Worm (Caenorhabditis elegans): ENCODE results near the gene clc-28.

The clc-28 gene

ce11 chrIII:8298216-8298920 lies 40.9 kb downstream of the clc-28 start (continued):
- no peak for TF ChIP-seq F37D6.2 (tag; optimal IDR thresholded peaks at IDR 0.05)

DNA sequence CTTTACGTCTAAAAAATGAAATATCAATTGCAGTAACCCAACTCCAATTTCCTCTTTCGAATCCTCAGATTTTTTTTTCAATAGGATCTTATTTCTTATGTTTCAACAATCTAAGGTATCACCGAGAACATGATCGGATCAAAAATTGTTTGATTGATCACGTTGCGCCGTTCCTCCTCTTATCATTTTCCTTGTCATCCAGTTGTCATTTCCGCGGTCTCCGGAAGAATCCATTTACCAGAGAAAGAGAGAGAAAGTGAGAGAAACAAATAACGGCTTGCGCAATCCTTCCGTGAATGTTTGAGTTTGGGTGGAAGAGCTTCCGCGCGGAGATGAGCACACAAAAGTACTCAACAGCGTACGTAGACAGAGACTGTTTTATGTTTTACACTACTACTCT lies 46.0 kb downstream of the clc-28 start:
- TF ChIP-seq attf-4 (tag; optimal IDR thresholded peaks at IDR 0.05) (no peak), hlh-11 (tag; optimal IDR thresholded peaks at IDR 0.05) (peak; percentile 32), nhr-25 (tag; optimal IDR thresholded peaks at IDR 0.05; ENCODE audit: borderline replicate concordance, insufficient read depth) (no peak), daf-12 (tag; optimal IDR thresholded peaks at IDR 0.05) (no peak), zip-11 (GFP tag; IDR thresholded peaks at IDR 0.05) (no peak), mes-2 (tag; optimal IDR thresholded peaks at IDR 0.05; ENCODE audit: poor library complexity, severe bottlenecking) (peak; percentile 1), mxl-3 (GFP tag; optimal IDR thresholded peaks at IDR 0.05) (peak; percentile 31), hif-1 (tag; optimal IDR thresholded peaks at IDR 0.05) (no peak), snpc-1.2 (GFP tag; IDR thresholded peaks at IDR 0.05) (no peak), dmd-8 (GFP tag; IDR thresholded peaks at IDR 0.05) (no peak), nhr-237 (tag; optimal IDR thresholded peaks at IDR 0.05) (no peak), aha-1 (tag) (peak; percentile 30), dmd-6 (GFP tag; IDR thresholded peaks at IDR 0.05) (peak; percentile 93), nhr-28 (tag; optimal IDR thresholded peaks at IDR 0.05) (peak; percentile 3), dve-1 (tag; optimal IDR thresholded peaks at IDR 0.05; ENCODE audit: insufficient read depth) (peak; percentile 7)

ce11 chrIII:8291268-8292032 lies 47.8 kb downstream of the clc-28 start:
- TF ChIP-seq hif-1 (tag; optimal IDR thresholded peaks at IDR 0.05) (no peak), ztf-11 (tag; optimal IDR thresholded peaks at IDR 0.05) (no peak), F26F4.8 (GFP tag; conservative IDR thresholded peaks at IDR 0.05) (no peak), dve-1 (tag; optimal IDR thresholded peaks at IDR 0.05; ENCODE audit: insufficient read depth) (peak; percentile 74), sdz-12 (GFP tag; optimal IDR thresholded peaks at IDR 0.05) (no peak), egl-27 (tag; optimal IDR thresholded peaks at IDR 0.05) (no peak), hlh-30 (tag; optimal IDR thresholded peaks at IDR 0.05; ENCODE audit: insufficient read depth) (peak; percentile 2), mep-1 (tag; optimal IDR thresholded peaks at IDR 0.05) (no peak), ctbp-1 (GFP tag; IDR thresholded peaks at IDR 0.05) (no peak), ces-1 (GFP tag; optimal IDR thresholded peaks at IDR 0.05) (no peak), nhr-111 (GFP tag; optimal IDR thresholded peaks at IDR 0.05) (no peak), zfp-3 (GFP tag; conservative IDR thresholded peaks at IDR 0.05) (no peak), arid-1 (GFP tag; conservative IDR thresholded peaks at IDR 0.05) (no peak), fkh-10 (GFP tag; optimal IDR thresholded peaks at IDR 0.05) (no peak), saeg-2 (GFP tag; IDR thresholded peaks at IDR 0.05) (no peak), T20F7.1 (GFP tag; optimal IDR thresholded peaks at IDR 0.05) (peak; percentile 41), daf-16 (GFP tag; optimal IDR thresholded peaks at IDR 0.05) (no peak), daf-16 (tag; optimal IDR thresholded peaks at IDR 0.05) (peak; percentile 55), tra-1 (GFP tag; IDR thresholded peaks at IDR 0.05) (no peak), lin-29 (GFP tag; IDR thresholded peaks at IDR 0.05) (no peak), lin-38 (GFP tag; IDR thresholded peaks at IDR 0.05) (no peak), madf-5 (GFP tag; IDR thresholded peaks at IDR 0.05) (no peak), zip-11 (GFP tag; IDR thresholded peaks at IDR 0.05) (no peak), pqm-1 (tag; optimal IDR thresholded peaks at IDR 0.05) (peak; percentile 99), dmd-8 (GFP tag; IDR thresholded peaks at IDR 0.05) (no peak), dmd-6 (GFP tag; IDR thresholded peaks at IDR 0.05) (peak; percentile 78), hlh-11 (tag; optimal IDR thresholded peaks at IDR 0.05) (peak; percentile 66), snpc-1.2 (GFP tag; IDR thresholded peaks at IDR 0.05) (no peak), tag-97 (GFP tag; IDR thresholded peaks at IDR 0.05) (no peak), aha-1 (tag) (no peak), unc-130 (GFP tag; optimal IDR thresholded peaks at IDR 0.05) (no peak), mdl-1 (tag; optimal IDR thresholded peaks at IDR 0.05) (no peak), nhr-237 (tag; optimal IDR thresholded peaks at IDR 0.05) (no peak), nhr-28 (tag; optimal IDR thresholded peaks at IDR 0.05) (peak; percentile 74), nhr-48 (tag; optimal IDR thresholded peaks at IDR 0.05) (no peak), dmd-9 (GFP tag; IDR thresholded peaks at IDR 0.05) (no peak), ama-1 (optimal IDR thresholded peaks at IDR 0.05) (no peak), rbr-2 (tag; optimal IDR thresholded peaks at IDR 0.05) (no peak)

Data from whole organism, L4 larva.